Worm (Caenorhabditis elegans) whole organism, late embryonic: Measurements from ENCODE around the gene W02A2.8.

Source experiments
- C08G9.2 ChIP-seq: sonication (generic microtip); optimal IDR thresholded peaks from 2 replicates; lab custom pipeline; 2016; ENCODE audit warnings: mild to moderate bottlenecking, missing genetic modification characterization, moderate library complexity, missing compliant biosample characterization
- C38D4.7 ChIP-seq: fragments of 200-800 bp; sonication (Bioruptor generic); optimal IDR thresholded peaks from 2 replicates; lab custom pipeline; 2018; ENCODE audit warnings: mild to moderate bottlenecking, missing genetic modification characterization, moderate library complexity, missing compliant biosample characterization
- F13H6.1 ChIP-seq: sonication (generic microtip); optimal IDR thresholded peaks from 2 replicates; lab custom pipeline; 2016; ENCODE audit warnings: missing genetic modification characterization, missing compliant biosample characterization
- K09A11.1 ChIP-seq: sonication (generic microtip); optimal IDR thresholded peaks from 2 replicates; lab custom pipeline; 2017; ENCODE audit warnings: antibody characterized with exemption, mild to moderate bottlenecking, missing genetic modification characterization, missing compliant biosample characterization; ENCODE audit not compliant: insufficient read depth
- T23F11.4 ChIP-seq: fragments of 200-800 bp; sonication (Bioruptor generic); optimal IDR thresholded peaks from 2 replicates; lab custom pipeline; 2018; ENCODE audit warnings: mild to moderate bottlenecking, missing genetic modification characterization, missing compliant biosample characterization
- ahr-1 ChIP-seq: sonication (generic microtip); optimal IDR thresholded peaks from 2 replicates; lab custom pipeline; 2016; ENCODE audit warnings: missing genetic modification characterization, missing compliant biosample characterization
- ceh-14 ChIP-seq: sonication (generic microtip); optimal IDR thresholded peaks from 2 replicates; lab custom pipeline; 2016; ENCODE audit warnings: missing genotype, missing genetic modification characterization, missing compliant biosample characterization
- ceh-19 ChIP-seq: fragments of 200-800 bp; sonication (Bioruptor generic); optimal IDR thresholded peaks from 2 replicates; lab custom pipeline; 2018; ENCODE audit warnings: mild to moderate bottlenecking, missing genetic modification characterization, missing compliant biosample characterization
- ceh-2 ChIP-seq: sonication (generic microtip); optimal IDR thresholded peaks from 2 replicates; lab custom pipeline; 2016; ENCODE audit warnings: missing genotype, missing genetic modification characterization, missing compliant biosample characterization
- ceh-22 ChIP-seq: sonication (generic microtip); optimal IDR thresholded peaks from 2 replicates; lab custom pipeline; 2017; ENCODE audit warnings: missing biosample characterization, missing genetic modification characterization
- ceh-24 ChIP-seq: sonication (generic microtip); optimal IDR thresholded peaks from 2 replicates; lab custom pipeline; 2016; ENCODE audit warnings: mild to moderate bottlenecking, missing genetic modification characterization, missing compliant biosample characterization
- ceh-34 ChIP-seq: sonication (generic microtip); optimal IDR thresholded peaks from 2 replicates; lab custom pipeline; 2016; ENCODE audit warnings: mild to moderate bottlenecking, missing genetic modification characterization, missing compliant biosample characterization
- ceh-48 ChIP-seq: sonication (generic microtip); optimal IDR thresholded peaks from 2 replicates; lab custom pipeline; 2016; ENCODE audit warnings: missing genetic modification characterization, inconsistent platforms, missing compliant biosample characterization
- ceh-6 ChIP-seq: fragments of 200-800 bp; sonication (Bioruptor generic); optimal IDR thresholded peaks from 2 replicates; lab custom pipeline; 2018; ENCODE audit warnings: mild to moderate bottlenecking, missing genetic modification characterization, missing compliant biosample characterization
- dve-1 ChIP-seq: sonication (generic microtip); optimal IDR thresholded peaks from 2 replicates; lab custom pipeline; 2017; ENCODE audit warnings: antibody characterized with exemption, mild to moderate bottlenecking, missing genetic modification characterization, missing compliant biosample characterization
- elt-2 ChIP-seq: sonication (generic microtip); optimal IDR thresholded peaks from 2 replicates; lab custom pipeline; 2016; ENCODE audit warnings: missing genetic modification reagents, missing genetic modification characterization, missing compliant biosample characterization
- ets-4 ChIP-seq: sonication (generic microtip); optimal IDR thresholded peaks from 2 replicates; lab custom pipeline; 2016; ENCODE audit warnings: missing genetic modification characterization, missing compliant biosample characterization
- fax-1 ChIP-seq: sonication (generic microtip); optimal IDR thresholded peaks from 2 replicates; lab custom pipeline; 2016; ENCODE audit warnings: missing genotype, missing genetic modification characterization, missing compliant biosample characterization
- gmeb-2 ChIP-seq: sonication (generic microtip); optimal IDR thresholded peaks from 2 replicates; lab custom pipeline; 2016; ENCODE audit warnings: missing genetic modification characterization, inconsistent platforms, missing compliant biosample characterization
- hlh-15 ChIP-seq: sonication (generic microtip); optimal IDR thresholded peaks from 2 replicates; lab custom pipeline; 2016; ENCODE audit warnings: missing genetic modification characterization, missing compliant biosample characterization
- hlh-30 ChIP-seq: sonication (generic microtip); optimal IDR thresholded peaks from 2 replicates; lab custom pipeline; 2017; ENCODE audit warnings: antibody characterized with exemption, missing genetic modification characterization, missing compliant biosample characterization; ENCODE audit not compliant: insufficient read depth
- hlh-6 ChIP-seq: sonication (generic microtip); optimal IDR thresholded peaks from 2 replicates; lab custom pipeline; 2016; ENCODE audit warnings: missing genotype, missing genetic modification characterization, missing compliant biosample characterization
- hlh-8 ChIP-seq: sonication (generic microtip); optimal IDR thresholded peaks from 2 replicates; lab custom pipeline; 2016; ENCODE audit warnings: missing genotype, missing genetic modification characterization, missing compliant biosample characterization
- lim-6 ChIP-seq: sonication (generic microtip); optimal IDR thresholded peaks from 2 replicates; lab custom pipeline; 2016; ENCODE audit warnings: missing genetic modification characterization, missing compliant biosample characterization
- lin-11 ChIP-seq: fragments of 200-800 bp; sonication (Bioruptor generic); optimal IDR thresholded peaks from 2 replicates; lab custom pipeline; 2018; ENCODE audit warnings: mild to moderate bottlenecking, missing genetic modification characterization, missing compliant biosample characterization
- nhr-232 ChIP-seq: sonication (generic microtip); optimal IDR thresholded peaks from 2 replicates; lab custom pipeline; 2016; ENCODE audit warnings: missing genetic modification characterization, missing compliant biosample characterization
- odd-2 ChIP-seq: sonication (generic microtip); optimal IDR thresholded peaks from 2 replicates; lab custom pipeline; 2017; ENCODE audit warnings: antibody characterized with exemption, mild to moderate bottlenecking, missing genetic modification characterization, missing compliant biosample characterization
- pag-3 ChIP-seq: sonication (generic microtip); optimal IDR thresholded peaks from 2 replicates; lab custom pipeline; 2016; ENCODE audit warnings: missing compliant biosample characterization, missing genetic modification characterization, borderline replicate concordance
- pax-1 ChIP-seq: fragments of 150-350 bp; optimal IDR thresholded peaks from 2 replicates; lab custom pipeline; 2014; ENCODE audit warnings: missing biosample characterization, missing genetic modification characterization
- pha-2 ChIP-seq: sonication (generic microtip); optimal IDR thresholded peaks from 2 replicates; lab custom pipeline; 2017; ENCODE audit warnings: mild to moderate bottlenecking, missing genetic modification characterization, missing compliant biosample characterization
- pros-1 ChIP-seq: fragments of 150-350 bp; optimal IDR thresholded peaks from 2 replicates; lab custom pipeline; 2014; ENCODE audit warnings: missing biosample characterization, missing genetic modification reagents, missing genetic modification characterization
- ref-2 ChIP-seq: sonication (generic microtip); optimal IDR thresholded peaks from 2 replicates; lab custom pipeline; 2016; ENCODE audit warnings: missing genetic modification characterization, missing compliant biosample characterization
- rnt-1 ChIP-seq: sonication (generic microtip); optimal IDR thresholded peaks from 2 replicates; lab custom pipeline; 2016; ENCODE audit warnings: missing genetic modification characterization, missing compliant biosample characterization
- sdc-2 ChIP-seq: sonication (generic microtip); optimal IDR thresholded peaks from 2 replicates; lab custom pipeline; 2016; ENCODE audit warnings: missing genotype, missing genetic modification characterization, missing compliant biosample characterization
- sox-4 ChIP-seq: sonication (generic microtip); optimal IDR thresholded peaks from 2 replicates; lab custom pipeline; 2017; ENCODE audit warnings: mild to moderate bottlenecking, missing genetic modification characterization, inconsistent platforms, missing compliant biosample characterization
- syd-9 ChIP-seq: sonication (generic microtip); optimal IDR thresholded peaks from 2 replicates; lab custom pipeline; 2016; ENCODE audit warnings: mild to moderate bottlenecking, missing genetic modification characterization, moderate library complexity, missing compliant biosample characterization
- tbx-2 ChIP-seq: sonication (generic microtip); optimal IDR thresholded peaks from 2 replicates; lab custom pipeline; 2016; ENCODE audit warnings: missing genetic modification characterization, missing compliant biosample characterization
- ttx-3 ChIP-seq: sonication (generic microtip); optimal IDR thresholded peaks from 2 replicates; lab custom pipeline; 2016; ENCODE audit warnings: missing genetic modification reagents, missing genetic modification characterization, missing compliant biosample characterization
- unc-55 ChIP-seq: sonication (generic microtip); optimal IDR thresholded peaks from 2 replicates; lab custom pipeline; 2017; ENCODE audit warnings: missing biosample characterization, missing genetic modification reagents, missing genetic modification characterization
- ztf-16 ChIP-seq: sonication (generic microtip); optimal IDR thresholded peaks from 2 replicates; lab custom pipeline; 2017; ENCODE audit warnings: missing genetic modification characterization, missing compliant biosample characterization

W02A2.8 gene

DNA sequence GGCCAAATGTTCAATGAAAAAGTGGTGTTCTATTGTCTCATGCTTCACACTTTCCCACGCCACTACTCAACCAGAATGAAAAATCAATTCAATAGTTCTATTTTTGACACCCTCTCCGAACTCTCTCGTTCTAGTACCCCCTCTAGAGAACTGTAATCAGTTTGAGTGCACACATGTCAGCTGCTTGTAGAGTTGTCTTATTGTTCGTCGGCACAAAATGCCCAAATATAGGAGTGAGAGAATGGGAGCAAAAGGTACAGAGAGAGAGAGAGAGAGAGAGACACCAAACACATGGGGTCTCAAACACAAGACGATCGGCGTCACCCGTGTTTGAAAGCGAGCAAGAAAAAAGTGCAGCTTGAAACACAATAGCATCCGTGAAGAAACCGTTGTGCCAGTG, 24.1 kb downstream of the W02A2.8 start:
- TF ChIP-seq pax-1 (tag; lab: Kevin White, UChicago) (no peak), unc-55 (GFP tag; lab: Kevin White, UChicago) (no peak)

DNA sequence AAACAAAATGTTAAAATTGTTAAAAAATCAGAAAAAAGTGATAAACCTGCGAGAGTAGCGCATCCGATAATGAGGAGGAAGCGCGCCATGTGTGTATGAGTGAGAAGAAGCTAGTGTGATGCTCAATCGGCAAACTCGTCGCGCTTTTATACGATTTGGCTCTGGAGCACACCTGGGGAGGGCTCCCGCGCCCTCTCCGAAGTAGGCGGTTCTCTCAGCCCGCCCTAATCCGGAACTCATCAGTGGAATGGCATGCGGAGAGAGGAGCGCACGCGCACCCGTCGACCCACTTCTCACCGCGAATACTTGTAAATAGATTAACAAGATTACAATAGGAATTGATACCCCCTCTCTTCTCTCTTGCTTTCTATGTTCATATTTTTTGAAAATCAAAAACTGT, 27.1 kb downstream of the W02A2.8 start, which contains the start of gene pqn-74:
pqn-74 (minus strand) TSS at position 122 of the 400 bp plus-strand sequence.
- TF ChIP-seq lin-11 (tag; lab: Kevin White, UChicago) (no peak), sdc-2 (tag; lab: Kevin White, UChicago) (no peak), odd-2 (no peak), ceh-19 (no peak), pros-1 (tag; lab: Kevin White, UChicago) (no peak), fax-1 (no peak), F13H6.1 (tag; lab: Kevin White, UChicago) (no peak), ahr-1 (no peak), C08G9.2 (no peak), ref-2 (tag; lab: Kevin White, UChicago) (no peak), hlh-8 (tag; lab: Kevin White, UChicago) (no peak), K09A11.1 (tag; lab: Kevin White, UChicago) (no peak), ceh-34 (tag; lab: Kevin White, UChicago) (no peak), pha-2 (tag; lab: Kevin White, UChicago) (no peak), C38D4.7 (GFP tag; lab: Kevin White, UChicago) (no peak), ceh-48 (tag; lab: Kevin White, UChicago) (no peak), ceh-14 (tag; lab: Kevin White, UChicago) (no peak)

DNA sequence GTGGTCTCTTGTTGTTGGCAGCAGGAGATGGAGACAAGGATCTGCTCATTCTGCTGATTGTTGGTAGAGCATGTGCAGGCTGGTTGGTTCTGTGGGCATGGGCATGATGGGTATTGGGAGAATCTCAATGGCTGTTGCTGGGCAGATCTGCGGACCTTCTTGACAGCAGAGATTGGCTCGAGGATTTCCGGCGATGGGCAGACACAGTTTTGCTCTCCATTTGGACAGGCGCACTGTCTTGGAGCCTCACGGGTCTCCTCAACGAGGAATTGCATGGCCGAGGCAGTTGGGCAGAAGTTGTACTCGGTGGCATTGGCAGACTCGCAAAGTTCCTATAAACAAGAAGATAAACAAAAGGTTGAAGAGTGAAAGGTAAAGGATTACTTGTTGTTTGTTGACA, 27.8 kb downstream of the W02A2.8 start:
- TF ChIP-seq pag-3 (no peak), T23F11.4 (GFP tag; lab: Kevin White, UChicago) (no peak), ceh-34 (tag; lab: Kevin White, UChicago) (no peak), pha-2 (tag; lab: Kevin White, UChicago) (no peak), ztf-16 (tag; lab: Kevin White, UChicago) (no peak), rnt-1 (tag; lab: Kevin White, UChicago) (no peak), ttx-3 (no peak), ets-4 (tag; lab: Kevin White, UChicago) (no peak)

DNA sequence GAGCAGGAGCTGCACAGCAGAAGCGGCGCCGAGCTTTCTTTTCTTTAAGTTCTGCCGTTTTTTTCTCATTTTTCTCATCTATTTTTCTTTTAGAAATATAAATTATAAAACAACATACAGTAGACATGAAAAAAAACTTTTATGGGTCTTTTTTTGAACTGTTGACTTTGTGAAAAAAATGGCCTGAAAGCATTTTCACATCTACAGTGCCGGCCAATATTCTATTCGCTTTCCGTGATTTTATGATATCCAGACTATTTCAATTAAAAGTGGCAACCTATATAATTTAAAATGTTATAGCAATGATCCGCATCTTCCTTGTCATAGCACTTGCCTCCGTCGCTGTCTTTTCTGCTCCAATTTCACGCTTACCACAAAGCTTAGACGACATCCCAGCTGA, 30.3 kb downstream of the W02A2.8 start, which contains the start of gene far-6:
far-6 (plus strand) TSS at position 301 of the 400 bp plus-strand sequence.
- TF ChIP-seq ceh-19 (no peak), ahr-1 (no peak), hlh-15 (tag; lab: Kevin White, UChicago) (no peak), sox-4 (no peak), ztf-16 (tag; lab: Kevin White, UChicago) (no peak), ceh-2 (no peak), tbx-2 (no peak), gmeb-2 (tag; lab: Kevin White, UChicago) (no peak), nhr-232 (tag; lab: Kevin White, UChicago) (no peak), lim-6 (tag; lab: Kevin White, UChicago) (no peak), ceh-22 (no peak), syd-9 (no peak), ceh-24 (tag; lab: Kevin White, UChicago) (no peak), fax-1 (no peak), ceh-6 (no peak)

DNA sequence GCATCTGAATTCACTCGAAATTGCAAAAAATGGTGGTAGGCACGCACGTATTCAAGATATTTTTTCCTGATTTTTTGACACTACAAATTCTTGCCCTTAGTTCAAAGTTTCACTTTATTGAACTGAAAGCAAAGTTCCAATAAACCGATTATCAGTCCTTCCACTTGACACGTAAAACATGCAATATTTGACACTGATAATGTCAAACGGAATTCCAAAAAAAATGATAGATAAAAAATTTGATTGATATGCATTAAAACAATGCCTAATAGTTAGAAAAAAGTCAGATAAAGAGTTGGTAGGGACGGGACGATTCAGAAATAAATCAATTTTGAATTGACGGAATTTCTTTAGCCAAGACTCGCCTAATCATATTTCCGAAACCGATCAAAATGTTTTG, 31.3 kb downstream of the W02A2.8 start:
- TF ChIP-seq elt-2 (tag; lab: Kevin White, UChicago) (peak; percentile 50), dve-1 (tag; lab: Kevin White, UChicago) (no peak), hlh-30 (tag; lab: Kevin White, UChicago) (no peak), ref-2 (tag; lab: Kevin White, UChicago) (no peak), T23F11.4 (GFP tag; lab: Kevin White, UChicago) (no peak), ets-4 (tag; lab: Kevin White, UChicago) (no peak), hlh-6 (tag; lab: Kevin White, UChicago) (no peak)
